Worm (Caenorhabditis elegans) whole organism, L3 larva: ENCODE data around the gene ZK1098.11.

ENCODE experiments used
- ZK546.5 ChIP-seq: sonication (generic microtip); optimal IDR thresholded peaks from 2 replicates; lab custom pipeline; 2017; ENCODE audit warnings: missing biosample characterization, missing genetic modification characterization
- ceh-28 ChIP-seq: fragments of 150-350 bp; optimal IDR thresholded peaks from 2 replicates; lab custom pipeline; 2014; ENCODE audit warnings: missing biosample characterization, missing genetic modification reagents, missing genetic modification characterization
- ceh-82 ChIP-seq: fragments of 150-350 bp; optimal IDR thresholded peaks from 2 replicates; lab custom pipeline; 2014; ENCODE audit warnings: missing biosample characterization, missing genetic modification characterization
- fos-1 ChIP-seq: fragments of 150-350 bp; optimal IDR thresholded peaks from 2 replicates; lab custom pipeline; 2014; ENCODE audit warnings: missing biosample characterization, missing genetic modification characterization
- nfya-1 ChIP-seq: sonication (generic microtip); optimal IDR thresholded peaks from 2 replicates; lab custom pipeline; 2017; ENCODE audit warnings: missing genetic modification characterization, mild to moderate bottlenecking, missing compliant biosample characterization, antibody characterized with exemption, moderate library complexity; ENCODE audit not compliant: insufficient read depth
- nhr-11 ChIP-seq: fragments of 150-350 bp; optimal IDR thresholded peaks from 2 replicates; lab custom pipeline; 2014; ENCODE audit warnings: missing biosample characterization, missing genetic modification characterization
- nhr-237 ChIP-seq: fragments of 150-350 bp; optimal IDR thresholded peaks from 2 replicates; lab custom pipeline; 2014; ENCODE audit warnings: missing biosample characterization, missing genetic modification characterization
- nhr-25 ChIP-seq: sonication (generic microtip); optimal IDR thresholded peaks from 2 replicates; lab custom pipeline; 2017; ENCODE audit warnings: missing biosample characterization, missing genetic modification characterization
- pha-4 ChIP-seq: fragments of 150-350 bp; optimal IDR thresholded peaks from 2 replicates; lab custom pipeline; 2014; ENCODE audit warnings: missing biosample characterization, missing genetic modification reagents, missing genetic modification characterization
- skn-1 ChIP-seq: fragments of 150-350 bp; optimal IDR thresholded peaks from 2 replicates; lab custom pipeline; 2014; ENCODE audit warnings: missing biosample characterization, missing genetic modification characterization
- unc-39 ChIP-seq: sonication (generic microtip); optimal IDR thresholded peaks from 4 replicates; lab custom pipeline; 2017; ENCODE audit warnings: missing biosample characterization, missing genetic modification characterization
- unc-62 ChIP-seq: fragments of 150-350 bp; sonication (generic microtip); optimal IDR thresholded peaks from 4 replicates; lab custom pipeline; 2014; ENCODE audit warnings: missing biosample characterization, missing genetic modification reagents, missing genetic modification characterization
- zag-1 ChIP-seq: fragments of 150-350 bp; optimal IDR thresholded peaks from 2 replicates; lab custom pipeline; 2014; ENCODE audit warnings: missing biosample characterization, missing genetic modification characterization

ce11 chrIII:9523581-9523980, 32.8 kb upstream of the ZK1098.11 start, which contains the start of gene mrps-23:
- TF ChIP-seq nfya-1 (tag; lab: Kevin White, UChicago) (peak; percentile 48), nhr-237 (no peak), nhr-11 (no peak), fos-1 (tag; lab: Kevin White, UChicago) (no peak), nhr-25 (tag; lab: Kevin White, UChicago) (no peak), zag-1 (tag; lab: Kevin White, UChicago) (no peak), unc-62 (no peak), pha-4 (tag; lab: Kevin White, UChicago) (peak; percentile 3), ceh-82 (tag; lab: Kevin White, UChicago) (no peak), ZK546.5 (tag; lab: Kevin White, UChicago) (no peak), unc-39 (tag; lab: Kevin White, UChicago) (no peak), ceh-28 (tag; lab: Kevin White, UChicago) (no peak), skn-1 (tag; lab: Kevin White, UChicago) (no peak)
